Fruit fly (Drosophila melanogaster): ENCODE results near the gene comt.
A peak's percentile ranks its signal among the peaks of the same experiment; 100 is the strongest.

Gene comt

DNA sequence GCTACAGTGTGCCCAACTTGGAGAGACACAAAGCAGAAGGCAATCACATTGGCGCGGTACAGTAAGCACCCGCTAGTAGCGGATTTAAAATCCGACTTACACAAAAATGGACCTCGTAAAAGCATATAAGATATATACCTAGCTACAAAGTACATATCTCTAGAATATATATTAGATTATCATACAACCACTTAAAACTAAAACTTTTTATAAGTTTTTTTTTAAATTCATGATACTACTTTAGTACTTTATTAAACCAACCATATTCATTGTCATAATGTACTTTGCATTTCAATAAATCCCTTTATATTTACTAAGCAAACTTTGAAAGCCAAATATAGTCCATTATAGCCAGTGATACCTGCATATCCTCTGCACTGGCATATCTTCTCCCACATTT, 16.3 kb downstream of the comt start (continued):
- TF ChIP-seq Doc2 (GFP tag; IDR thresholded peaks at IDR 0.05) (no peak), CG11504 (tag; optimal IDR thresholded peaks at IDR 0.05) (peak; percentile 68), ab (GFP tag; optimal IDR thresholded peaks at IDR 0.05) (no peak)

DNA sequence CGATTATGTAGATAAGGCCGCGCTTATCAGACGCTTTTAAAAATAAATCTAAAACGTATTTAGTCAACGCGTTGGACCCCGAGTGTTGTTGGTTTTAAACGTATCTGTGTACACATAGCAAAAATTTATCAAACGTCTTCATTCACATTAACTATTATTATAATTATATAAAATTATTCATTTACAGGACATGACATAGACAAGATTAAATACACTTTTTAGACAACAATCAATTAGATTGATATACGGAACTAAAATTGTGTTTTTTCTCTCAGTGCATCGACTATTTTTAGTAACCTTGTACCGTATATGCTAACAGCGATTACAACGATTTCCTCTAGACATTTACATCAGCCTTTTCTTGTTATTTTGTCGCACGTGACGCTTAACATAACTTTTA, 17.9 kb downstream of the comt start:
- 0 out of 3 replicates have a peak, but pooled peaks have one; percentile 33 for TF ChIP-seq CG11093 (GFP tag; IDR thresholded peaks at IDR 0.05)
- peak; percentile 63 for TF ChIP-seq CG12219 (GFP tag; optimal IDR thresholded peaks at IDR 0.05)
- TF ChIP-seq rib (GFP tag; IDR thresholded peaks at IDR 0.05), result peak; percentile 62; the same call in 1 of the 2 replicates
- no peak for TF ChIP-seq bowl (GFP tag; IDR thresholded peaks at IDR 0.05)
- peak; percentile 67; the same call in 1 of the 2 replicates for TF ChIP-seq CG11696 (GFP tag; IDR thresholded peaks at IDR 0.05)
- no peak for TF ChIP-seq repo (GFP tag; optimal IDR thresholded peaks at IDR 0.05)
- TF ChIP-seq CG3995 (GFP tag; optimal IDR thresholded peaks at IDR 0.05), result no peak
- TF ChIP-seq dysf (GFP tag; IDR thresholded peaks at IDR 0.05), result peak; percentile 87
- TF ChIP-seq Ssrp (tag; optimal IDR thresholded peaks at IDR 0.05), result peak; percentile 64
- peak; percentile 5 for TF ChIP-seq pho (GFP tag; optimal IDR thresholded peaks at IDR 0.05)
- peak; percentile 90 for TF ChIP-seq CG3281 (GFP tag; optimal IDR thresholded peaks at IDR 0.05)
- TF ChIP-seq C15 (GFP tag; IDR thresholded peaks at IDR 0.05), result 0 out of 3 replicates have a peak, but pooled peaks have one; percentile 70
- TF ChIP-seq Doc2 (GFP tag; IDR thresholded peaks at IDR 0.05), result no peak
- TF ChIP-seq Oaz (GFP tag; IDR thresholded peaks at IDR 0.05), result peak; percentile 54
- peak; percentile 49 for TF ChIP-seq run (tag; optimal IDR thresholded peaks at IDR 0.05)
- no peak for TF ChIP-seq CG3407 (GFP tag; optimal IDR thresholded peaks at IDR 0.05)
- TF ChIP-seq CG4282 (GFP tag; optimal IDR thresholded peaks at IDR 0.05), result no peak
- TF ChIP-seq btn (GFP tag; optimal IDR thresholded peaks at IDR 0.05), result no peak
- no peak for TF ChIP-seq CG12236 (GFP tag; optimal IDR thresholded peaks at IDR 0.05)
- TF ChIP-seq CG15601 (tag; optimal IDR thresholded peaks at IDR 0.05), result peak; percentile 41
- TF ChIP-seq CTCF (GFP tag; optimal IDR thresholded peaks at IDR 0.05), result no peak
- TF ChIP-seq CG7745 (tag; optimal IDR thresholded peaks at IDR 0.05), result no peak
- TF ChIP-seq her (GFP tag; optimal IDR thresholded peaks at IDR 0.05), result no peak
- peak; percentile 80 for TF ChIP-seq unpg (GFP tag; optimal IDR thresholded peaks at IDR 0.05)
- peak; percentile 77; the same call in 1 of the 2 replicates for TF ChIP-seq GATAe (GFP tag; conservative IDR thresholded peaks at IDR 0.05)
- peak; percentile 81; the same call in 2 of the 3 replicates for TF ChIP-seq so (GFP tag; IDR thresholded peaks at IDR 0.05)
- peak; percentile 69 for TF ChIP-seq CG30403 (GFP tag; optimal IDR thresholded peaks at IDR 0.05)
- peak; percentile 59 for TF ChIP-seq CG31224 (GFP tag; IDR thresholded peaks at IDR 0.05)
- no peak for TF ChIP-seq amos (GFP tag; IDR thresholded peaks at IDR 0.05; ENCODE audit: partially characterized antibody)
- no peak for TF ChIP-seq CG16779 (GFP tag; IDR thresholded peaks at IDR 0.05)
- TF ChIP-seq CG13424 (tag; optimal IDR thresholded peaks at IDR 0.05), result peak; percentile 74
- peak; percentile 51 for TF ChIP-seq CG10654 (GFP tag; optimal IDR thresholded peaks at IDR 0.05)
- TF ChIP-seq D19B (GFP tag; optimal IDR thresholded peaks at IDR 0.05), result peak; percentile 67
- TF ChIP-seq CG15011 (GFP tag; optimal IDR thresholded peaks at IDR 0.05), result peak; percentile 68
- no peak for TF ChIP-seq D (optimal IDR thresholded peaks at IDR 0.05)
- TF ChIP-seq D (GFP tag; optimal IDR thresholded peaks at IDR 0.05), result peak; percentile 38
- peak; percentile 67; the same call in 1 of the 2 replicates for TF ChIP-seq Drgx (GFP tag; IDR thresholded peaks at IDR 0.05)
- peak; percentile 85 for TF ChIP-seq CG11504 (tag; optimal IDR thresholded peaks at IDR 0.05)
- peak in 1 of 2 experiments; percentile 56 for TF ChIP-seq Eip74EF (GFP tag; optimal IDR thresholded peaks at IDR 0.05)
- TF ChIP-seq Dek (tag; optimal IDR thresholded peaks at IDR 0.05), result peak; percentile 80
- TF ChIP-seq Rx (GFP tag; IDR thresholded peaks at IDR 0.05), result 0 out of 2 replicates have a peak, but pooled peaks have one; percentile 19
- no peak for TF ChIP-seq ems (GFP tag; optimal IDR thresholded peaks at IDR 0.05)
- TF ChIP-seq CG34224 (GFP tag; IDR thresholded peaks at IDR 0.05; ENCODE audit: partially characterized antibody), result no peak
- peak; percentile 49 for TF ChIP-seq MTF-1 (GFP tag; optimal IDR thresholded peaks at IDR 0.05; ENCODE audit: borderline replicate concordance)
- peak; percentile 57; the same call in 1 of the 2 replicates for TF ChIP-seq cas (GFP tag; IDR thresholded peaks at IDR 0.05)
- peak; percentile 50; the same call in 1 of the 3 replicates for TF ChIP-seq CG3726 (GFP tag; IDR thresholded peaks at IDR 0.05)
- peak; percentile 22 for TF ChIP-seq Hsf (GFP tag; optimal IDR thresholded peaks at IDR 0.05)
- TF ChIP-seq CG1832 (GFP tag; optimal IDR thresholded peaks at IDR 0.05), result no peak
